Fruit fly (Drosophila melanogaster) whole organism, embryonic: Measurements from ENCODE around the gene BOD1.

Experiments used
- Abd-B ChIP-seq: fragments of 200-800 bp; sonication (Bioruptor generic); optimal IDR thresholded peaks from 2 replicates; lab custom pipeline; 2018; ENCODE audit warnings: missing biosample characterization, mild to moderate bottlenecking, missing genetic modification characterization, moderate library complexity
- CG34422 ChIP-seq: fragments of 200-800 bp; sonication (Bioruptor generic); IDR thresholded peaks from 3 replicates; pipeline ENCODE4 v1.3.6; 2022; ENCODE audit warnings: missing biosample characterization, missing genetic modification characterization
- en ChIP-seq: fragments of 200-800 bp; sonication (Bioruptor generic); optimal IDR thresholded peaks from 2 replicates; lab custom pipeline; 2016; ENCODE audit warnings: missing biosample characterization, missing genetic modification characterization
- fu2 ChIP-seq: fragments of 200-800 bp; sonication (Bioruptor generic); optimal IDR thresholded peaks from 2 replicates; lab custom pipeline; 2016; ENCODE audit warnings: missing biosample characterization, missing genetic modification characterization
- pan ChIP-seq, 4 experiments: fragments of >200 bp in 3 of 4; fragments of 200-800 bp in 1 of 4; sonication (Bioruptor generic) in 1 of 4; optimal IDR thresholded peaks in 3 of 4; IDR thresholded peaks in 1 of 4; 2 replicates each; pipeline versions ENCODE4 v1.3.6 to Lab custom; 2017 to 2022; ENCODE audit warnings: missing biosample characterization in 2 of 4, missing genetic modification characterization in 2 of 4, mixed read lengths in 1 of 4

dm6 chr3R:27919385-27919789 lies 18.7 kb upstream of the BOD1 start, which contains the start of gene Boh1:
- TF ChIP-seq fu2 (GFP tag; lab: Kevin White, UChicago) (no peak), CG34422 (GFP tag; lab: Robert Waterston, UW) (no peak), en (GFP tag; lab: Kevin White, UChicago) (no peak), pan (optimal IDR thresholded peaks at IDR 0.05; lab: Kevin White, UChicago) (no peak), pan (GFP tag; optimal IDR thresholded peaks at IDR 0.05 in 1 of 2, IDR thresholded peaks at IDR 0.05 in 1 of 2) (no peak), Abd-B (GFP tag; lab: Kevin White, UChicago) (peak; percentile 29)
